Fruit fly (Drosophila melanogaster): ENCODE results near the gene CG14125.

Gene CG14125

dm6 chr3L:11984606-11985005 is 9.9 kb downstream of the CG14125 start, which contains the start of gene CG6938:
Gene CG6938 (plus strand): TSS chr3L:11984906.
- no peak for TF ChIP-seq noc (tag; optimal IDR thresholded peaks at IDR 0.05)

dm6 chr3L:11990436-11990835 is 15.7 kb downstream of the CG14125 start, which contains the start of gene CG6931:
Gene CG6931 (plus strand): TSS chr3L:11990736.
- no peak for TF ChIP-seq noc (tag; optimal IDR thresholded peaks at IDR 0.05)

dm6 chr3L:11992960-11993359 is 18.3 kb downstream of the CG14125 start, which contains the start of gene viaf:
Gene viaf (minus strand): TSS chr3L:11993179.
- TF ChIP-seq noc (tag; optimal IDR thresholded peaks at IDR 0.05): no peak

- TF ChIP-seq noc (tag; optimal IDR thresholded peaks at IDR 0.05): no peak
These were observed 23.3 kb downstream of the CG14125 start, which contains the start of gene Grip163 for dm6 chr3L:11997959-11998358. Gene Grip163 (minus strand): TSS chr3L:11998138.

- no peak for TF ChIP-seq noc (tag; optimal IDR thresholded peaks at IDR 0.05)
These were observed 27.9 kb downstream of the CG14125 start, which contains the start of the genes Pop2 and CG6928 for dm6 chr3L:12002321-12003248. Gene Pop2 (minus strand): TSS chr3L:12002915. Gene CG6928 (plus strand): TSS chr3L:12003155.

- TF ChIP-seq noc (tag; optimal IDR thresholded peaks at IDR 0.05): no peak
These were observed 28.8 kb downstream of the CG14125 start for dm6 chr3L:12003457-12003856.

- TF ChIP-seq noc (tag; optimal IDR thresholded peaks at IDR 0.05): no peak
These were observed 29.4 kb downstream of the CG14125 start for dm6 chr3L:12004136-12004535.

dm6 chr3L:12007945-12008344 is 33.2 kb downstream of the CG14125 start:
- TF ChIP-seq noc (tag; optimal IDR thresholded peaks at IDR 0.05): no peak

dm6 chr3L:12013698-12014097 is 39.0 kb downstream of the CG14125 start:
- TF ChIP-seq noc (tag; optimal IDR thresholded peaks at IDR 0.05): no peak

- TF ChIP-seq noc (tag; optimal IDR thresholded peaks at IDR 0.05): no peak
These were observed 39.6 kb downstream of the CG14125 start for dm6 chr3L:12014272-12014671.

dm6 chr3L:12016186-12016585 is 41.5 kb downstream of the CG14125 start:
- TF ChIP-seq noc (tag; optimal IDR thresholded peaks at IDR 0.05): no peak

dm6 chr3L:12021903-12022302 is 47.2 kb downstream of the CG14125 start:
- no peak for TF ChIP-seq noc (tag; optimal IDR thresholded peaks at IDR 0.05)

dm6 chr3L:12023137-12023792 is 48.6 kb downstream of the CG14125 start:
- TF ChIP-seq noc (tag; optimal IDR thresholded peaks at IDR 0.05): no peak

dm6 chr3L:12024947-12025346 is 50.2 kb downstream of the CG14125 start:
- no peak for TF ChIP-seq noc (tag; optimal IDR thresholded peaks at IDR 0.05)

Measured in whole organism, larva.